Worm (Caenorhabditis elegans) whole organism, late embryonic: ENCODE results near the gene C04E12.5.

Source experiments
- ama-1 ChIP-seq: fragments of 150-350 bp; optimal IDR thresholded peaks from 2 replicates; lab custom pipeline; 2014
- ceh-18 ChIP-seq: sonication (generic microtip); optimal IDR thresholded peaks from 2 replicates; lab custom pipeline; 2016; ENCODE audit warnings: missing genetic modification characterization, missing compliant biosample characterization
- ceh-24 ChIP-seq: sonication (generic microtip); optimal IDR thresholded peaks from 2 replicates; lab custom pipeline; 2016; ENCODE audit warnings: mild to moderate bottlenecking, missing genetic modification characterization, missing compliant biosample characterization
- ceh-45 ChIP-seq: fragments of 200-800 bp; sonication (Bioruptor generic); IDR thresholded peaks from 2 replicates; pipeline ENCODE4 v1.3.6; 2022; ENCODE audit warnings: missing genetic modification reagents, missing genetic modification characterization, missing compliant biosample characterization
- ets-4 ChIP-seq: sonication (generic microtip); optimal IDR thresholded peaks from 2 replicates; lab custom pipeline; 2016; ENCODE audit warnings: missing genetic modification characterization, missing compliant biosample characterization
- fax-1 ChIP-seq: sonication (generic microtip); optimal IDR thresholded peaks from 2 replicates; lab custom pipeline; 2016; ENCODE audit warnings: missing genotype, missing genetic modification characterization, missing compliant biosample characterization
- mec-3 ChIP-seq: sonication (generic microtip); optimal IDR thresholded peaks from 2 replicates; lab custom pipeline; 2016; ENCODE audit warnings: borderline replicate concordance, missing genetic modification characterization, missing compliant biosample characterization
- odd-2 ChIP-seq: sonication (generic microtip); optimal IDR thresholded peaks from 2 replicates; lab custom pipeline; 2017; ENCODE audit warnings: antibody characterized with exemption, mild to moderate bottlenecking, missing genetic modification characterization, missing compliant biosample characterization
- pha-4 ChIP-seq: fragments of 150-350 bp; optimal IDR thresholded peaks from 2 replicates; lab custom pipeline; 2018; ENCODE audit warnings: missing biosample characterization, missing genetic modification reagents, missing genetic modification characterization
- sdc-2 ChIP-seq: sonication (generic microtip); optimal IDR thresholded peaks from 2 replicates; lab custom pipeline; 2016; ENCODE audit warnings: missing genotype, missing genetic modification characterization, missing compliant biosample characterization
- unc-55 ChIP-seq: sonication (generic microtip); optimal IDR thresholded peaks from 2 replicates; lab custom pipeline; 2017; ENCODE audit warnings: missing biosample characterization, missing genetic modification reagents, missing genetic modification characterization
- unc-86 ChIP-seq: sonication (generic microtip); optimal IDR thresholded peaks from 2 replicates; lab custom pipeline; 2016; ENCODE audit warnings: missing genetic modification characterization, missing compliant biosample characterization

- no peak for TF ChIP-seq unc-55 (GFP tag; lab: Kevin White, UChicago)
- no peak for TF ChIP-seq sdc-2 (tag; lab: Kevin White, UChicago)
- no peak for TF ChIP-seq ama-1
- TF ChIP-seq pha-4 = no peak
- no peak for TF ChIP-seq ceh-45 (GFP tag; lab: Robert Waterston, UW)
- no peak for TF ChIP-seq ets-4
- no peak for TF ChIP-seq unc-86 (tag; lab: Kevin White, UChicago)
- no peak for TF ChIP-seq odd-2 (tag; lab: Kevin White, UChicago)
- TF ChIP-seq ceh-24 (tag; lab: Kevin White, UChicago) = no peak
- TF ChIP-seq mec-3 (tag; lab: Kevin White, UChicago) = no peak
- no peak for TF ChIP-seq fax-1
- TF ChIP-seq ceh-18 (tag; lab: Kevin White, UChicago) = no peak
Observed at ce11 chrV:3332023-3332422, 26.3 kb upstream of the C04E12.5 start, which contains the start of gene C17B7.9.
